Worm (Caenorhabditis elegans) whole organism, mixed stage, embryonic: ENCODE data around the gene D1086.5.
"Not testable (repeated sequence)": the region's sequence is repeated elsewhere in the genome, so short reads cannot be mapped to it uniquely, and the experiment has no call there.

ENCODE experiments used
- ces-1 ChIP-seq: fragments of 150-350 bp; optimal IDR thresholded peaks from 2 replicates; lab custom pipeline; 2014; ENCODE audit warnings: missing biosample characterization, missing genetic modification reagents, missing genetic modification characterization
- cnd-1 ChIP-seq: fragments of 200-800 bp; sonication (Bioruptor generic); optimal IDR thresholded peaks from 2 replicates; lab custom pipeline; 2018; ENCODE audit warnings: mild to moderate bottlenecking, missing genetic modification characterization, missing compliant biosample characterization
- elt-1 ChIP-seq: sonication (generic microtip); optimal IDR thresholded peaks from 2 replicates; lab custom pipeline; 2017; ENCODE audit warnings: missing genetic modification characterization, mild to moderate bottlenecking, missing compliant biosample characterization, antibody characterized with exemption, moderate library complexity, borderline replicate concordance; ENCODE audit not compliant: insufficient read depth
- lin-13 ChIP-seq: fragments of 150-350 bp; optimal IDR thresholded peaks from 2 replicates; lab custom pipeline; 2014; ENCODE audit warnings: missing biosample characterization, missing genetic modification characterization
- lin-32 ChIP-seq: fragments of 200-800 bp; sonication (Bioruptor generic); optimal IDR thresholded peaks from 2 replicates; lab custom pipeline; 2018; ENCODE audit warnings: mild to moderate bottlenecking, missing genetic modification characterization, missing compliant biosample characterization
- lsy-2 ChIP-seq: fragments of 150-350 bp; optimal IDR thresholded peaks from 2 replicates; lab custom pipeline; 2014; ENCODE audit warnings: missing biosample characterization, missing genetic modification characterization
- nhr-237 ChIP-seq: fragments of 150-350 bp; optimal IDR thresholded peaks from 2 replicates; lab custom pipeline; 2014; ENCODE audit warnings: missing biosample characterization, missing genetic modification characterization
- pha-4 ChIP-seq: fragments of 150-350 bp; optimal IDR thresholded peaks from 2 replicates; lab custom pipeline; 2018; ENCODE audit warnings: missing biosample characterization, missing genetic modification reagents, missing genetic modification characterization
- sptf-1 ChIP-seq: sonication (generic microtip); optimal IDR thresholded peaks from 2 replicates; lab custom pipeline; 2017; ENCODE audit warnings: mild to moderate bottlenecking, missing genetic modification characterization, moderate library complexity, missing compliant biosample characterization
- unc-120 ChIP-seq: sonication (generic microtip); optimal IDR thresholded peaks from 2 replicates; lab custom pipeline; 2017; ENCODE audit warnings: missing genetic modification characterization, missing compliant biosample characterization; ENCODE audit not compliant: poor library complexity, severe bottlenecking

The D1086.5 gene

ce11 chrV:14055097-14055496, 35.1 kb downstream of the D1086.5 start:
- peak; percentile 26 for TF ChIP-seq lsy-2 (tag; lab: Kevin White, UChicago)
- peak; percentile 34 for TF ChIP-seq lin-13
- peak; percentile 65 for TF ChIP-seq ces-1
- peak; percentile 49 for TF ChIP-seq sptf-1 (tag; lab: Kevin White, UChicago)
- peak; percentile 25 for TF ChIP-seq cnd-1 (tag; lab: Kevin White, UChicago)
- TF ChIP-seq nhr-237 (tag; lab: Kevin White, UChicago), result peak; percentile 38
- peak; percentile 11 for TF ChIP-seq unc-120
- peak; percentile 51 for TF ChIP-seq pha-4 (tag; lab: Kevin White, UChicago)

DNA sequence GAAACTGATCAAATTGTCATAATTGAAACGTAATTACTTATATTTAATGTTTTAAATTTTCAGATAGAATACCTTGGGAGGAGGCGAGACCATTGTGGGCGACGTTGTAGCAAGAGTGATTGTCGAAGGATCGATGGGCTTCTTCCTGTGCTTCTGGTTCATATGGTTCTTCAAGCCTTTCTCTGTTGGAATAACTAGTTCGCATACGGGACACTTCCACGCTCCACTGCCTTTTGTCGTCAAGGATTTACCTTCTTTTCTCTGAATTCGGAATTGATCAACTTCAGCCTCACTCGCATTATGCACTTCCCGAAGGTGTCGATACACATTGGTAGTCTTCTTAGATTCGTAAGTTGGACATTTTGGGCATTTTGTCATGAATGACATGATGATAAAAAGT, 40.9 kb downstream of the D1086.5 start, which contains the start of gene F58D12.1:
Gene F58D12.1 (plus strand): TSS at position 301 of the 400 bp plus-strand sequence.
- TF ChIP-seq lin-32 (GFP tag; lab: Kevin White, UChicago); elt-1 (tag; lab: Kevin White, UChicago); lin-13: not testable (repeated sequence)
